Worm (Caenorhabditis elegans): ENCODE data around the gene dre-1.

DNA sequence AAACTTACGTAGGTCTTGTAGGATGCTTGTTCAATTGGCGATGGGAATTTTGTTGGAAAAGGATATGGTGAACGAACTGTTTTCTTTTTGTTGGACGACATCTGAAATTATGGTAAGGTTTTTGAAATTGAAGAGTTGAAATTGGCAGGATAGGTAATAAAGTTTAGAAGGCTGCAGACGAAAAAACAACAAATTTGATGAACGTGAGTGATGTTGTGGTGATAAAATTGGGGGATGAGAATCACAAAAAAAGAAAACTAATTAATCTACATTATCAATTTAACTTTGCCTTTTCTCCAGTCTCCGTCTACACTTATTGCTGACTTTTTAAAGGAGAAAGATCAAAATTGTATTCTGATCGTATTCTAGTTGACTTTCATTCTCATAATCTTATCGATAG is 52.5 kb downstream of the dre-1 start, which contains the start of gene cpt-6:
- TF ChIP-seq ceh-48 (tag; optimal IDR thresholded peaks at IDR 0.05) (no peak), fkh-10 (GFP tag; optimal IDR thresholded peaks at IDR 0.05) (no peak), F13H6.1 (tag; optimal IDR thresholded peaks at IDR 0.05) (no peak), sox-4 (tag; optimal IDR thresholded peaks at IDR 0.05) (no peak), unc-86 (tag; optimal IDR thresholded peaks at IDR 0.05) (no peak)
